Worm (Caenorhabditis elegans) whole organism, early embryonic: ENCODE data around the gene nhr-189.

Experiments used
- B0310.2 ChIP-seq: sonication (generic microtip); optimal IDR thresholded peaks from 2 replicates; lab custom pipeline; 2016; ENCODE audit warnings: mild to moderate bottlenecking, missing genetic modification characterization, missing compliant biosample characterization
- F13C5.2 ChIP-seq: sonication (generic microtip); optimal IDR thresholded peaks from 2 replicates; lab custom pipeline; 2017; ENCODE audit warnings: mild to moderate bottlenecking, missing genetic modification characterization, inconsistent platforms, missing compliant biosample characterization
- aly-1 ChIP-seq: sonication (generic microtip); optimal IDR thresholded peaks from 2 replicates; lab custom pipeline; 2016; ENCODE audit warnings: missing genetic modification characterization, missing compliant biosample characterization
- ama-1 ChIP-seq: fragments of 150-350 bp; optimal IDR thresholded peaks from 2 replicates; lab custom pipeline; 2014
- ceh-13 ChIP-seq: fragments of 200-800 bp; sonication (Bioruptor generic); optimal IDR thresholded peaks from 2 replicates; lab custom pipeline; 2018; ENCODE audit warnings: mild to moderate bottlenecking, missing genetic modification characterization, missing compliant biosample characterization
- ceh-36 ChIP-seq: sonication (generic microtip); optimal IDR thresholded peaks from 2 replicates; lab custom pipeline; 2016; ENCODE audit warnings: missing genetic modification characterization, inconsistent platforms, missing compliant biosample characterization
- ets-7 ChIP-seq: sonication (generic microtip); optimal IDR thresholded peaks from 2 replicates; lab custom pipeline; 2016; ENCODE audit warnings: missing genotype, missing genetic modification characterization, missing compliant biosample characterization
- flt-1 ChIP-seq: fragments of 200-800 bp; sonication (Bioruptor generic); IDR thresholded peaks from 2 replicates; pipeline ENCODE4 v1.3.6; 2022; ENCODE audit warnings: missing genetic modification characterization, missing compliant biosample characterization
- hmbx-1 ChIP-seq: sonication (generic microtip); optimal IDR thresholded peaks from 2 replicates; lab custom pipeline; 2016; ENCODE audit warnings: mild to moderate bottlenecking, missing genetic modification characterization, missing compliant biosample characterization
- hmg-4 ChIP-seq: fragments of 200-800 bp; sonication (Bioruptor generic); optimal IDR thresholded peaks from 2 replicates; lab custom pipeline; 2018; ENCODE audit warnings: mild to moderate bottlenecking, missing genetic modification characterization, missing compliant biosample characterization
- hnd-1 ChIP-seq: sonication (generic microtip); optimal IDR thresholded peaks from 2 replicates; lab custom pipeline; 2016; ENCODE audit warnings: missing genetic modification characterization, missing compliant biosample characterization
- pes-1 ChIP-seq: fragments of 200-800 bp; sonication (Bioruptor generic); IDR thresholded peaks from 2 replicates; pipeline ENCODE4 v1.3.6; 2022; ENCODE audit warnings: missing genetic modification reagents, missing genetic modification characterization, missing compliant biosample characterization
- scrt-1 ChIP-seq: fragments of 200-800 bp; sonication (Bioruptor generic); IDR thresholded peaks from 2 replicates; pipeline ENCODE4 v1.3.6; 2022; ENCODE audit warnings: missing genetic modification characterization, missing compliant biosample characterization
- sea-1 ChIP-seq: fragments of 200-800 bp; sonication (Bioruptor generic); conservative IDR thresholded peaks from 2 replicates; pipeline ENCODE4 v1.3.6; 2022; ENCODE audit warnings: missing genetic modification characterization, missing compliant biosample characterization
- tbx-11 ChIP-seq: fragments of 200-800 bp; sonication (Bioruptor generic); IDR thresholded peaks from 2 replicates; pipeline ENCODE4 v1.3.6; 2022; ENCODE audit warnings: missing genetic modification characterization, missing compliant biosample characterization
- tbx-37 ChIP-seq: fragments of 200-800 bp; sonication (Bioruptor generic); conservative IDR thresholded peaks from 2 replicates; pipeline ENCODE4 v1.3.6; 2022; ENCODE audit warnings: missing genetic modification reagents, missing genetic modification characterization, missing compliant biosample characterization
- tra-4 ChIP-seq: sonication (generic microtip); optimal IDR thresholded peaks from 2 replicates; lab custom pipeline; 2017; ENCODE audit warnings: missing genetic modification characterization, missing compliant biosample characterization

Gene nhr-189

DNA sequence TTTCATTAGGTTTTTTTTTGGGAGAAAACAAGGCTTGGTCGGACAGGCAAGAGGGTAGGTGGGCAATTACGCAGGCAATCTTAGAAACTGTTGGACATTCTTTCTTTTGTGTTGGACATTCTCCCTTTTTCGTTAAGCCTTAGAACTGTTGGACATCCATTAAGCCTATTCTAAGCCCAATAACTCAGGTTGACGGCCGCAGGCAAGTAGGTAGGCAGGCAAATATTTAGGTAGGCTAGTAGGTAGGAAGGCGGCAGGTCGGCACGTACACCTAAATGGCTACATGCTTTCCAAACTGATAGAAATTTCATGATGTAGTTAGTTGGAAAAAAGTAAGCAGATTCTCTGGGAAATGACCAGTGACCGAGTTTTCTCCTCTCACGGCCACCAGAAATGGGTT is 27.9 kb downstream of the nhr-189 start:
- TF ChIP-seq hmbx-1 (tag; lab: Kevin White, UChicago) = no peak
- no peak for TF ChIP-seq pes-1 (GFP tag; lab: Robert Waterston, UW)
- no peak for TF ChIP-seq ama-1 (lab: Kevin White, UChicago)
- no peak for TF ChIP-seq B0310.2 (tag; lab: Kevin White, UChicago)
- TF ChIP-seq aly-1 (tag; lab: Kevin White, UChicago) = no peak
- TF ChIP-seq tra-4 (tag; lab: Kevin White, UChicago) = no peak
- no peak for TF ChIP-seq scrt-1
- TF ChIP-seq ceh-13 (GFP tag; lab: Kevin White, UChicago) = no peak
- TF ChIP-seq ets-7 (tag; lab: Kevin White, UChicago) = no peak
- TF ChIP-seq hnd-1 (tag; lab: Kevin White, UChicago) = no peak
- no peak for TF ChIP-seq flt-1
- TF ChIP-seq tbx-37 (GFP tag; lab: Robert Waterston, UW) = no peak
- no peak for TF ChIP-seq tbx-11 (GFP tag; lab: Robert Waterston, UW)
- TF ChIP-seq sea-1 (GFP tag; lab: Robert Waterston, UW) = no peak
- no peak for TF ChIP-seq ceh-36
- TF ChIP-seq F13C5.2 (tag; lab: Kevin White, UChicago) = no peak

ce11 chrV:3831616-3832015 is 28.4 kb downstream of the nhr-189 start, which contains the start of gene H10D18.5:
H10D18.5 (minus strand) TSS chrV:3831716.
- TF ChIP-seq aly-1 (tag; lab: Kevin White, UChicago) = no peak
- no peak for TF ChIP-seq B0310.2 (tag; lab: Kevin White, UChicago)
- TF ChIP-seq hmbx-1 (tag; lab: Kevin White, UChicago) = no peak
- no peak for TF ChIP-seq tbx-11 (GFP tag; lab: Robert Waterston, UW)
- no peak for TF ChIP-seq sea-1 (GFP tag; lab: Robert Waterston, UW)
- no peak for TF ChIP-seq flt-1
- TF ChIP-seq ceh-36 = no peak
- no peak for TF ChIP-seq hnd-1 (tag; lab: Kevin White, UChicago)
- no peak for TF ChIP-seq F13C5.2 (tag; lab: Kevin White, UChicago)
- TF ChIP-seq ceh-13 (GFP tag; lab: Kevin White, UChicago) = no peak
- TF ChIP-seq ama-1 (lab: Kevin White, UChicago) = no peak
- no peak for TF ChIP-seq hmg-4 (GFP tag; lab: Kevin White, UChicago)
- TF ChIP-seq ets-7 (tag; lab: Kevin White, UChicago) = no peak
- TF ChIP-seq pes-1 (GFP tag; lab: Robert Waterston, UW) = no peak
- TF ChIP-seq tbx-37 (GFP tag; lab: Robert Waterston, UW) = no peak

DNA sequence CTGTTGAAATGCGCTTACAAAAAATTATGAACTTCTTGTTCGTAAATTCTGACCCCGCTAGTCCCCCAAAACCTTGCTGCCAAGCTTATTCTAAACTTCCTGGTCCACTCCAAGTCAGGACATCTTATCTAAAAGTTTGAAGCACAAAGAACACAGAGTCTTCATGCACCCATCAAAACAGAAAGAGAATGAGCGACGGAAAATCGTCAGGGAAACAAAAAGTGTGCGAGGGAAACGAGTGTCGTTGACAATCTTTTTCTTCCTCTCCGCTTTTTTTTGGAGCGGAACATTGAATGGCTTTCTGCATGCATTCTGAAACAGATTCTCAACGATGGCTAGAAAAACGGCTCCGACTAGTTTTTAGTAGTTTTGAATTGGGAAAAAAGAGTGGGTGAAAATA is 34.9 kb downstream of the nhr-189 start:
- TF ChIP-seq ama-1 (lab: Kevin White, UChicago) (no peak), B0310.2 (tag; lab: Kevin White, UChicago) (no peak), F13C5.2 (tag; lab: Kevin White, UChicago) (no peak), hmbx-1 (tag; lab: Kevin White, UChicago) (no peak), hmg-4 (GFP tag; lab: Kevin White, UChicago) (no peak), ets-7 (tag; lab: Kevin White, UChicago) (no peak), tra-4 (tag; lab: Kevin White, UChicago) (no peak), tbx-37 (GFP tag; lab: Robert Waterston, UW) (no peak), ceh-36 (no peak), sea-1 (GFP tag; lab: Robert Waterston, UW) (no peak)

DNA sequence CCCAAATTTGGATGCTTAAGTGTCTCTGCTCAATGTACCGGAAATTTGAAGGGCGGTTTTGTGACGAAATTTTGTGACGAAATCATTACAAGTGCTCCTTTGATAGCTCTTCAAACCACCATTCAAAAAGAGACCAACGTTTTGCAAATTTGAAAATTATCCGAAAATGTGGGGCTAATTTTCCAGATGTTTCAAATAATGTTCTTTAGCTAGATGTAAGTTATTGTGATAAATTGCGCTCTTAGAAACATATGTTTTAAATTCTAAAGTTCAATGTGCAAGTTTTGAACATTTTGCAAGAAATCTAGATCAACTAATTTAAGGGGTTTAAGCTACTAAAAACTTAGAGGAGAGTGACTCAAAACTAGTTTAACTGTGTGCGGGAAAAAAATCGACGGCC is 39.2 kb downstream of the nhr-189 start:
- no peak for TF ChIP-seq tra-4 (tag; lab: Kevin White, UChicago)
- TF ChIP-seq aly-1 (tag; lab: Kevin White, UChicago) = no peak
- TF ChIP-seq hmg-4 (GFP tag; lab: Kevin White, UChicago) = no peak
- TF ChIP-seq tbx-11 (GFP tag; lab: Robert Waterston, UW) = no peak
- TF ChIP-seq ceh-36 = no peak
- no peak for TF ChIP-seq pes-1 (GFP tag; lab: Robert Waterston, UW)
- no peak for TF ChIP-seq ceh-13 (GFP tag; lab: Kevin White, UChicago)
- TF ChIP-seq hnd-1 (tag; lab: Kevin White, UChicago) = no peak
- no peak for TF ChIP-seq tbx-37 (GFP tag; lab: Robert Waterston, UW)
- no peak for TF ChIP-seq ama-1 (lab: Kevin White, UChicago)
- no peak for TF ChIP-seq scrt-1
- no peak for TF ChIP-seq flt-1
- no peak for TF ChIP-seq ets-7 (tag; lab: Kevin White, UChicago)
- no peak for TF ChIP-seq hmbx-1 (tag; lab: Kevin White, UChicago)
- TF ChIP-seq B0310.2 (tag; lab: Kevin White, UChicago) = no peak
- TF ChIP-seq F13C5.2 (tag; lab: Kevin White, UChicago) = no peak
- TF ChIP-seq sea-1 (GFP tag; lab: Robert Waterston, UW) = no peak

ce11 chrV:3814938-3815337 is 45.1 kb downstream of the nhr-189 start, which contains the start of gene H10D18.1:
H10D18.1 (plus strand) TSS chrV:3815214.
- TF ChIP-seq tra-4 (tag; lab: Kevin White, UChicago) (no peak), scrt-1 (no peak), hmg-4 (GFP tag; lab: Kevin White, UChicago) (no peak), ceh-36 (no peak), aly-1 (tag; lab: Kevin White, UChicago) (no peak), ceh-13 (GFP tag; lab: Kevin White, UChicago) (no peak), pes-1 (GFP tag; lab: Robert Waterston, UW) (no peak), sea-1 (GFP tag; lab: Robert Waterston, UW) (no peak), hnd-1 (tag; lab: Kevin White, UChicago) (no peak), tbx-37 (GFP tag; lab: Robert Waterston, UW) (no peak), B0310.2 (tag; lab: Kevin White, UChicago) (no peak), flt-1 (no peak), hmbx-1 (tag; lab: Kevin White, UChicago) (no peak), tbx-11 (GFP tag; lab: Robert Waterston, UW) (no peak), ets-7 (tag; lab: Kevin White, UChicago) (no peak), F13C5.2 (tag; lab: Kevin White, UChicago) (no peak), ama-1 (lab: Kevin White, UChicago) (no peak)

- no peak for TF ChIP-seq scrt-1
- TF ChIP-seq hnd-1 (tag; lab: Kevin White, UChicago) = no peak
- TF ChIP-seq B0310.2 (tag; lab: Kevin White, UChicago) = no peak
- TF ChIP-seq pes-1 (GFP tag; lab: Robert Waterston, UW) = no peak
- TF ChIP-seq ceh-13 (GFP tag; lab: Kevin White, UChicago) = no peak
- TF ChIP-seq tbx-37 (GFP tag; lab: Robert Waterston, UW) = no peak
- no peak for TF ChIP-seq ama-1 (lab: Kevin White, UChicago)
- no peak for TF ChIP-seq hmg-4 (GFP tag; lab: Kevin White, UChicago)
- no peak for TF ChIP-seq ceh-36
Measured at ce11 chrV:3814009-3814408, 46.0 kb downstream of the nhr-189 start.
